Worm (Caenorhabditis elegans): ENCODE data around the gene sos-1.
A peak's percentile ranks its signal among the peaks of the same experiment; 100 is the strongest.

The sos-1 gene

DNA sequence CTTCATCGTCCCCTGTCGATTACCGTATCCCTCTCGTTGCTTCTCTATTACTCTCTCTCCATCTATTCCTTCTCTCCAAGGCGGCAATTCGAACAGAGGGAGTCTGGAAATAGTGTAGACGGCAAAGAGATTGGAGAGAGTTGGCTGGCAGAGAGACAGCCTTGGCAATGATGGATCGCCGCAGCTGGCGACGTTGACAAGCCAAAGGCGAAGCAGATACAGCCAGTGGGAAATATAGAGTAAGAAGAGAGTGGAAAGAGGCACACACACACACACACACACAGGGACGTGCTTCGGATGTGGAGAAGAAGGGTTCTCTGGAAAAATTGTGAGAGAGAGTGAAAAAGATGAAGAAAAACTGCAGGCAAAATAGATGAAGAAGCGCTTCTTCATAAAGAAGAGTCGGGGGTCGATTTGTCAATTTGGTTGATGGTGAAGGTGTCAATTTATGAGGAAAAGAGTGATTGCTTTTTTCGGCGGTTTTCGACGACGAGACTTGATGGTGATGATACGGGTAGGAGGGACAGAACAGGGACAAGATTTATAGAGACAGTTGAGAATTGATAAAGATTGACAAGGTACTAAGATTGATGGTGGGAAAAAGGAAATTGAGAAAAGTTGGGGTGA is 41.1 kb downstream of the sos-1 start (continued):
- TF ChIP-seq nhr-12 (tag; optimal IDR thresholded peaks at IDR 0.05) (no peak), lin-39 (tag; optimal IDR thresholded peaks at IDR 0.05) (peak; percentile 98)

- TF ChIP-seq unc-62 (GFP tag; optimal IDR thresholded peaks at IDR 0.05) = peak; percentile 94
- peak; percentile 40 for TF ChIP-seq elt-1 (tag; optimal IDR thresholded peaks at IDR 0.05)
- TF ChIP-seq nhr-25 (tag; optimal IDR thresholded peaks at IDR 0.05) = no peak
- TF ChIP-seq tbx-2 (tag; optimal IDR thresholded peaks at IDR 0.05) = no peak
Observed at ce11 chrV:4507129-4507528, 42.0 kb downstream of the sos-1 start.

- TF ChIP-seq mdl-1 (tag; optimal IDR thresholded peaks at IDR 0.05) = no peak
- no peak for TF ChIP-seq mml-1 (tag; optimal IDR thresholded peaks at IDR 0.05)
- TF ChIP-seq nhr-67 (tag; optimal IDR thresholded peaks at IDR 0.05) = no peak
- no peak for TF ChIP-seq aly-2 (tag; optimal IDR thresholded peaks at IDR 0.05)
- TF ChIP-seq eor-1 (tag; optimal IDR thresholded peaks at IDR 0.05) = no peak
- no peak for TF ChIP-seq elt-2 (tag; optimal IDR thresholded peaks at IDR 0.05)
- TF ChIP-seq unc-62 (GFP tag; optimal IDR thresholded peaks at IDR 0.05) = peak; percentile 2
Observed at ce11 chrV:4506681-4507080, 42.4 kb downstream of the sos-1 start.

DNA sequence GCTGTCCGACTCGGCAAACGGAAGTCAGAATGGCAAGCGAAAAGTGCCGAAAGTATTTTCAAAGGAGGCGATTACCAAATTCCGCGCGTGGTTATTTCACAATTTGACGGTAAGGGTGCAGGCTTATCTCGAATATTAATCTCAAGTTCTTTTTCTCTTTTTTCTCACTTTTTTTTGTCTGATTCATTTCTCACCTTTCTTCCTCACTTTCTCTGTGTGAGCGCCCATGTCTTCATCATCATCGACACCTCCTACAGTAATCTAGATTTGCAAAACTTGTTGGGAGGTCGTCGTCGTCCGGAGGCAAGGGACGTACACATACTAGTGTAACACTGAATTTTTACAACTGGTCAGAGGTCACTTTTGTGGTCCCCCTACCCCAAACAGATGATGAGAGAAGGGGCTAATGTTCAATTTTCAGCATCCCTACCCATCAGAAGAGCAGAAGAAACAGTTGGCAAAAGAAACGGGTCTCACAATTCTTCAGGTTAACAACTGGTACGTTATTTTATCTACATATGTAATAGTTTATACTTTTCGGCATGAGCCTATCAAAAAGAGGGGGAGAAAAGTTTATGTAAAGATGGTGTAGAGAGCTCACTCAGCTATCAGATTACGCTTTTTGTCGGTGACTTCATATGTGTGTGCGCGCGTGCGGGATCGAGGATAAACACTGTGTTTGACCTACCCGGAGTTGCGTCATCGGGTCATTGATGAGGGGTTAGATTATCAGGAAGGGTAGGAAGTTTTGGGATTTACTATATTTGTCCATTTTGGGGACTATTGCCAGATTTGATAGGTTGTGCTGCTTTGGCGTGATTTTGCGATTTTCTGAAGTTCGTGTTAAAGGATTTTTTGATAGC is 43.5 kb downstream of the sos-1 start:
- TF ChIP-seq nhr-25 (tag; optimal IDR thresholded peaks at IDR 0.05) (peak; percentile 61), elt-3 (tag; optimal IDR thresholded peaks at IDR 0.05) (no peak), elt-1 (tag; optimal IDR thresholded peaks at IDR 0.05) (peak; percentile 76)

DNA sequence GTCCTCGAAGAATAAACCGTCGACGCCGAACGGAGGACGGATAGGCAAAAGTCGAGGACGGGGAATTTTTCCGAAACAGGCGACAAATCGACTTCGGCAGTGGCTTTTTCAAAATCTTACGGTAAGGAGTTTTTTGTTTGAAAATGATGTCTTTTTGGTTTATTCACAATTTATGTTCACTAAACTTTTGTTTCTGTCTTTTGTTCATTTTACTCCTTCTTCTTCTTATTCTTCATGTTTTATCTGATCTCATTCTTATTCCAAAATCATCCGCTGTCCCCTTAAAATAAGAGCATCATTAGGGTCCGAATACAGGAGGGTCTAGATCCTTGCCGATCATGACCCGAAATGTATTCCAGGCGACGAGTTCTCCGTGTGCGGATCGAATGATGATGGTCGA is 44.1 kb downstream of the sos-1 start:
- TF ChIP-seq elt-2 (tag; optimal IDR thresholded peaks at IDR 0.05) (no peak), unc-39 (tag; optimal IDR thresholded peaks at IDR 0.05) (no peak), mml-1 (tag; optimal IDR thresholded peaks at IDR 0.05) (no peak), nhr-11 (tag; optimal IDR thresholded peaks at IDR 0.05) (no peak), ceh-16 (tag; optimal IDR thresholded peaks at IDR 0.05) (no peak), unc-62 (GFP tag; optimal IDR thresholded peaks at IDR 0.05) (peak; percentile 35), elt-1 (tag; optimal IDR thresholded peaks at IDR 0.05) (no peak)

DNA sequence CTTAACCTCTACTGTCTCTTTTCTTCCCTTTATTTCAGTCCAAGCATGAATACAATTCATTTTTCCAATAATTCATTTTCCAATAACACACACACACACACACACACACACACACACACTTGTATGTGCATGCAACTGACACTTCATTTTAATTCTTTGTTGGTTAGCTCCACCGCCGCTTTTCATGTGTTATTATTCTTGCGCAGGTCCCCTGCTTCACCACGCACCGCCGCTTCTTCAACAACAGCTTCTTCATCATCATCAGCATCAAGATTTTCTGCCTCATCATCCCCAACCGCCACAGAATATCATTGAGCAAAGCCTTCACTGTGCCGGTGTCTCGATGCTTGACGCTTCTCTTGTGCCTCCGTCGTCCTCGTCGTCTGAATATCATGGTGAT is 44.6 kb downstream of the sos-1 start:
- TF ChIP-seq jun-1 (tag; optimal IDR thresholded peaks at IDR 0.05) = no peak
- TF ChIP-seq fos-1 (tag; optimal IDR thresholded peaks at IDR 0.05) = no peak

DNA sequence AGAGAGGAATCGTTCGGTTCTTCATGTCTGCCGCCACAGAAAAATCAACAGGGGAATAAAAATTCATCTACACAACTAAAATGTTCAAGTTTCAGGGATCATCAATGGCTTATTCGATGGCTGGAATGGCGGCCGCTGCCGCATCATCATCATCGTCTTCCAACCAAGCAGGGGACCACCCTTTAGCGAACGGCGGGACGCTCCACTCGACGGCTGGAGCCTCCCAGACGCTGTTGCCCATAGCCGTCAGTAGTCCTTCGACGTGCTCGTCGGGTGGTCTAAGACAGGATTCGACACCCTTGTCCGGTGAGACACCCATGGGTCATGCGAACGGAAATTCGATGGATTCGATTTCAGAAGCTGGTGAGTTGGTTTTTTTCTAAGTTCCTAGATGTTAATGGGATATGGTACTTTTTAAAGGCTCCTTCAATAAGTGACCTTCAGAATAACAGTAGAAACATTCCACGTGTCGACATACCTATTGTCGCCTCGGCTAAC is 45.2 kb downstream of the sos-1 start:
- TF ChIP-seq nhr-237 (tag; optimal IDR thresholded peaks at IDR 0.05) (no peak), ceh-82 (tag; optimal IDR thresholded peaks at IDR 0.05) (no peak), unc-39 (tag; optimal IDR thresholded peaks at IDR 0.05) (no peak), lin-15B (tag; optimal IDR thresholded peaks at IDR 0.05) (no peak), fos-1 (tag; optimal IDR thresholded peaks at IDR 0.05) (no peak)

DNA sequence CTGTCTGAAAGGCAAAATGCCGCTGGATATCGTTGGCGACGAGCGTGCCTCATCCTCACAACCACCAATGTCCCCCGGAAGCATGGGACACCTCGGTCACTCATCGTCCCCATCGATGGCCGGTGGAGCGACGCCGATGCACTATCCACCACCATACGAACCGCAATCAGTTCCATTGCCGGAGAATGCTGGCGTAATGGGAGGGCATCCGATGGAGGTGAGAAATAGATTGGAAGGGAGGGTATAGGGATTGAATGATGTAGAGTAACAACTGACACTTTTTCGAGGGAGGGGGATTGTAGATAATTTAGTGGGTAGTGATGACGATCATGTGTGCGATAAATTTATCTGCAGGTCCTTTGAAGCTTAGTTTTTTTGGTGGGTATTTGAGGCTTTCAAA is 46.5 kb downstream of the sos-1 start:
- TF ChIP-seq ceh-82 (tag; optimal IDR thresholded peaks at IDR 0.05) = no peak
- no peak for TF ChIP-seq nhr-43 (tag; optimal IDR thresholded peaks at IDR 0.05; ENCODE audit: poor library complexity, severe bottlenecking)
- TF ChIP-seq ZK546.5 (tag; optimal IDR thresholded peaks at IDR 0.05) = no peak
- no peak for TF ChIP-seq fkh-10 (GFP tag; optimal IDR thresholded peaks at IDR 0.05)
- TF ChIP-seq nhr-237 (tag; optimal IDR thresholded peaks at IDR 0.05) = no peak
- TF ChIP-seq nhr-11 (tag; optimal IDR thresholded peaks at IDR 0.05) = no peak
- TF ChIP-seq lsy-12 (tag; optimal IDR thresholded peaks at IDR 0.05) = no peak
- TF ChIP-seq ceh-9 (tag; optimal IDR thresholded peaks at IDR 0.05) = no peak
- TF ChIP-seq nhr-12 (tag; optimal IDR thresholded peaks at IDR 0.05) = no peak
- TF ChIP-seq nhr-67 (tag; optimal IDR thresholded peaks at IDR 0.05) = no peak
- TF ChIP-seq mml-1 (tag; optimal IDR thresholded peaks at IDR 0.05) = no peak
- no peak for TF ChIP-seq aly-2 (tag; optimal IDR thresholded peaks at IDR 0.05)
- no peak for TF ChIP-seq hmg-11 (tag; optimal IDR thresholded peaks at IDR 0.05)
- no peak for TF ChIP-seq fos-1 (tag; optimal IDR thresholded peaks at IDR 0.05)
- TF ChIP-seq nhr-28 (tag; optimal IDR thresholded peaks at IDR 0.05) = no peak
- TF ChIP-seq zag-1 (tag; optimal IDR thresholded peaks at IDR 0.05) = no peak
- TF ChIP-seq pha-4 (tag; optimal IDR thresholded peaks at IDR 0.05) = no peak
- TF ChIP-seq nhr-77 (tag; optimal IDR thresholded peaks at IDR 0.05) = no peak
- TF ChIP-seq eor-1 (tag; optimal IDR thresholded peaks at IDR 0.05) = no peak
